Worm (Caenorhabditis elegans) whole organism, L4 larva: ENCODE results near the gene F59D12.5.

ENCODE experiments used
- F37D6.2 ChIP-seq: sonication (generic microtip); optimal IDR thresholded peaks from 2 replicates; lab custom pipeline; 2016; ENCODE audit warnings: mild to moderate bottlenecking, missing genetic modification characterization, missing compliant biosample characterization
- F44E2.7 ChIP-seq: fragments of 200-800 bp; sonication (Bioruptor generic); IDR thresholded peaks from 2 replicates; pipeline ENCODE4 v2.1.2; 2022; ENCODE audit warnings: missing genetic modification characterization, missing compliant biosample characterization
- T20F7.1 ChIP-seq: fragments of 200-800 bp; sonication (Bioruptor generic); optimal IDR thresholded peaks from 2 replicates; lab custom pipeline; 2018; ENCODE audit warnings: mild to moderate bottlenecking, missing genetic modification characterization, missing compliant biosample characterization
- Y105C5A.15 ChIP-seq: fragments of 200-800 bp; sonication (Bioruptor generic); IDR thresholded peaks from 2 replicates; pipeline ENCODE4 v1.3.6; 2022; ENCODE audit warnings: missing genetic modification characterization, missing compliant biosample characterization
- ZK337.2 ChIP-seq: fragments of 200-800 bp; sonication (Bioruptor generic); IDR thresholded peaks from 2 replicates; pipeline ENCODE4 v1.3.6; 2022; ENCODE audit warnings: missing genetic modification reagents, missing genetic modification characterization, missing compliant biosample characterization
- aha-1 ChIP-seq: fragments of 150-350 bp; peaks from one replicate; lab custom pipeline; 2014; ENCODE audit warnings: missing biosample characterization, missing genetic modification characterization
- aly-2 ChIP-seq: sonication (generic microtip); optimal IDR thresholded peaks from 2 replicates; lab custom pipeline; 2018; ENCODE audit warnings: missing biosample characterization, missing genetic modification characterization
- attf-4 ChIP-seq: sonication (generic microtip); optimal IDR thresholded peaks from 3 replicates; lab custom pipeline; 2017; ENCODE audit warnings: missing biosample characterization, missing genetic modification characterization
- ceh-20 ChIP-seq: fragments of 200-800 bp; sonication (Bioruptor generic); IDR thresholded peaks from 2 replicates; pipeline ENCODE4 v1.3.6; 2022; ENCODE audit warnings: missing genetic modification reagents, missing genetic modification characterization, missing compliant biosample characterization
- ceh-28 ChIP-seq: fragments of 150-350 bp; optimal IDR thresholded peaks from 2 replicates; lab custom pipeline; 2014; ENCODE audit warnings: missing biosample characterization, missing genetic modification reagents, missing genetic modification characterization
- ceh-32 ChIP-seq: sonication (generic microtip); optimal IDR thresholded peaks from 2 replicates; lab custom pipeline; 2016; ENCODE audit warnings: mild to moderate bottlenecking, missing genetic modification characterization, missing compliant biosample characterization; ENCODE audit not compliant: poor library complexity
- ceh-62 ChIP-seq: sonication (generic microtip); optimal IDR thresholded peaks from 2 replicates; lab custom pipeline; 2017; ENCODE audit warnings: missing biosample characterization, missing genetic modification characterization
- ctbp-1 ChIP-seq: fragments of 200-800 bp; sonication (Bioruptor generic); IDR thresholded peaks from 2 replicates; pipeline ENCODE4 v1.3.6; 2022; ENCODE audit warnings: missing genetic modification reagents, missing genetic modification characterization, missing compliant biosample characterization
- daf-12 ChIP-seq: fragments of 150-350 bp; optimal IDR thresholded peaks from 2 replicates; lab custom pipeline; 2014; ENCODE audit warnings: missing biosample characterization, missing genetic modification reagents, missing genetic modification characterization
- daf-8 ChIP-seq: fragments of 200-800 bp; sonication (Bioruptor generic); IDR thresholded peaks from 2 replicates; pipeline ENCODE4 v1.3.6; 2022; ENCODE audit warnings: missing genetic modification characterization, missing compliant biosample characterization
- dmd-8 ChIP-seq: fragments of 200-800 bp; sonication (Bioruptor generic); IDR thresholded peaks from 2 replicates; pipeline ENCODE4 v1.3.6; 2022; ENCODE audit warnings: missing genetic modification characterization, missing compliant biosample characterization
- dmd-9 ChIP-seq: fragments of 200-800 bp; sonication (Bioruptor generic); IDR thresholded peaks from 2 replicates; pipeline ENCODE4 v1.3.6; 2022; ENCODE audit warnings: missing genetic modification reagents, missing genetic modification characterization, missing compliant biosample characterization
- duxl-1 ChIP-seq: sonication (generic microtip); optimal IDR thresholded peaks from 2 replicates; lab custom pipeline; 2016; ENCODE audit warnings: mild to moderate bottlenecking, missing genetic modification characterization, moderate library complexity, missing compliant biosample characterization; ENCODE audit not compliant: poor library complexity
- egl-27 ChIP-seq: sonication (generic microtip); optimal IDR thresholded peaks from 3 replicates; lab custom pipeline; 2017; ENCODE audit warnings: missing biosample characterization, missing genetic modification reagents, missing genetic modification characterization
- fkh-10 ChIP-seq: fragments of 150-350 bp; optimal IDR thresholded peaks from 2 replicates; lab custom pipeline; 2014; ENCODE audit warnings: missing biosample characterization, missing genetic modification reagents, missing genetic modification characterization
- fos-1 ChIP-seq: fragments of 150-350 bp; optimal IDR thresholded peaks from 2 replicates; lab custom pipeline; 2014; ENCODE audit warnings: missing biosample characterization, missing genetic modification characterization
- gei-8 ChIP-seq: fragments of 200-800 bp; sonication (Bioruptor generic); optimal IDR thresholded peaks from 2 replicates; lab custom pipeline; 2018; ENCODE audit warnings: mild to moderate bottlenecking, missing genetic modification characterization, missing compliant biosample characterization
- lim-7 ChIP-seq: fragments of 200-800 bp; sonication (Bioruptor generic); IDR thresholded peaks from 2 replicates; pipeline ENCODE4 v1.3.6; 2022; ENCODE audit warnings: missing genetic modification characterization, missing compliant biosample characterization
- lin-13 ChIP-seq: fragments of 150-350 bp; optimal IDR thresholded peaks from 2 replicates; lab custom pipeline; 2014; ENCODE audit warnings: missing biosample characterization, missing genetic modification reagents, missing genetic modification characterization
- lin-15B ChIP-seq: fragments of 150-350 bp; sonication (generic microtip); optimal IDR thresholded peaks from 3 replicates; lab custom pipeline; 2014; ENCODE audit warnings: missing biosample characterization, missing genetic modification characterization
- lin-39 ChIP-seq: fragments of 150-350 bp; optimal IDR thresholded peaks from 2 replicates; lab custom pipeline; 2014; ENCODE audit warnings: missing biosample characterization, missing genetic modification reagents, missing genetic modification characterization
- lsy-2 ChIP-seq, 2 experiments: fragments of 150-350 bp in 1 of 2; sonication (generic microtip) in 1 of 2; optimal IDR thresholded peaks; 2 replicates each; lab custom pipeline; 2014 to 2017; ENCODE audit warnings: missing biosample characterization in 2 of 2, missing genetic modification characterization in 2 of 2
- madf-9 ChIP-seq: fragments of 200-800 bp; sonication (Bioruptor generic); conservative IDR thresholded peaks from 2 replicates; pipeline ENCODE4 v1.3.6; 2022; ENCODE audit warnings: missing genetic modification reagents, missing genetic modification characterization, missing compliant biosample characterization
- mdl-1 ChIP-seq, 2 experiments: fragments of 150-350 bp in 1 of 2; sonication (generic microtip) in 1 of 2; optimal IDR thresholded peaks; 2 replicates each; lab custom pipeline; 2014 to 2017; ENCODE audit warnings: missing biosample characterization in 2 of 2, missing genetic modification characterization in 2 of 2
- mep-1 ChIP-seq: fragments of 150-350 bp; sonication (generic microtip); optimal IDR thresholded peaks from 3 replicates; lab custom pipeline; 2014; ENCODE audit warnings: missing biosample characterization, missing genetic modification characterization
- mxl-2 ChIP-seq: fragments of 200-800 bp; sonication (Bioruptor generic); conservative IDR thresholded peaks from 2 replicates; pipeline ENCODE4 v1.3.6; 2022; ENCODE audit warnings: missing genetic modification reagents, missing genetic modification characterization, missing compliant biosample characterization
- nhr-102 ChIP-seq: sonication (generic microtip); optimal IDR thresholded peaks from 2 replicates; lab custom pipeline; 2016; ENCODE audit warnings: mild to moderate bottlenecking, missing genetic modification characterization, moderate library complexity, missing compliant biosample characterization
- nhr-25 ChIP-seq: sonication (generic microtip); optimal IDR thresholded peaks from 2 replicates; lab custom pipeline; 2017; ENCODE audit warnings: missing genetic modification characterization, mild to moderate bottlenecking, missing compliant biosample characterization, antibody characterized with exemption, moderate library complexity, borderline replicate concordance; ENCODE audit not compliant: insufficient read depth
- nhr-6 ChIP-seq: fragments of 150-350 bp; optimal IDR thresholded peaks from 2 replicates; lab custom pipeline; 2014; ENCODE audit warnings: missing biosample characterization, missing genetic modification characterization
- nhr-76 ChIP-seq: fragments of 150-350 bp; optimal IDR thresholded peaks from 2 replicates; lab custom pipeline; 2014; ENCODE audit warnings: missing biosample characterization, missing genetic modification characterization
- pha-4 ChIP-seq, 2 experiments: fragments of 150-350 bp in 1 of 2; fragments of 200-800 bp in 1 of 2; sonication (Bioruptor generic) in 1 of 2; IDR thresholded peaks in 1 of 2; optimal IDR thresholded peaks in 1 of 2; 2 replicates each; pipeline versions ENCODE4 v1.3.6 to Lab custom; 2014 to 2022; ENCODE audit warnings: missing genetic modification characterization in 2 of 2, missing genetic modification reagents in 2 of 2, missing biosample characterization in 1 of 2, missing compliant biosample characterization in 1 of 2
- pqm-1 ChIP-seq: sonication (generic microtip); optimal IDR thresholded peaks from 2 replicates; lab custom pipeline; 2017; ENCODE audit warnings: missing biosample characterization, missing genetic modification characterization
- rbr-2 ChIP-seq: sonication (generic microtip); optimal IDR thresholded peaks from 2 replicates; lab custom pipeline; 2016; ENCODE audit warnings: missing genotype, missing genetic modification characterization, missing compliant biosample characterization
- snpc-1.2 ChIP-seq: fragments of 200-800 bp; sonication (Bioruptor generic); IDR thresholded peaks from 2 replicates; pipeline ENCODE4 v1.3.6; 2022; ENCODE audit warnings: missing genetic modification reagents, missing genetic modification characterization, missing compliant biosample characterization
- tra-1 ChIP-seq: fragments of 200-800 bp; sonication (Bioruptor generic); IDR thresholded peaks from 2 replicates; pipeline ENCODE4 v1.3.6; 2022; ENCODE audit warnings: missing genetic modification reagents, missing genetic modification characterization, missing compliant biosample characterization
- unc-39 ChIP-seq: sonication (generic microtip); optimal IDR thresholded peaks from 2 replicates; lab custom pipeline; 2017; ENCODE audit warnings: missing biosample characterization, missing genetic modification characterization
- unc-62 ChIP-seq, 3 experiments: fragments of 150-350 bp in 1 of 3; sonication (generic microtip); optimal IDR thresholded peaks in 2 of 3; peaks in 1 of 3; 1 replicate in 1 of 3; 2 replicates in 2 of 3; lab custom pipeline; 2014 to 2017; ENCODE audit warnings: missing biosample characterization in 3 of 3, missing genetic modification characterization in 3 of 3, missing genetic modification reagents in 3 of 3, missing genotype in 1 of 3
- vab-7 ChIP-seq: fragments of 200-800 bp; sonication (Bioruptor generic); IDR thresholded peaks from 2 replicates; pipeline ENCODE4 v1.3.6; 2022; ENCODE audit warnings: missing genetic modification reagents, missing genetic modification characterization, missing compliant biosample characterization
- zip-2 ChIP-seq: fragments of 150-350 bp; optimal IDR thresholded peaks from 2 replicates; lab custom pipeline; 2014; ENCODE audit warnings: missing biosample characterization, missing genetic modification characterization

F59D12.5 gene

ce11 chrX:15659561-15659960, 12.4 kb upstream of the F59D12.5 start:
- TF ChIP-seq unc-62 (GFP tag; optimal IDR thresholded peaks at IDR 0.05 in 1 of 2; lab: Kevin White, UChicago) = peak in 1 of 2 experiments; percentile 44
- TF ChIP-seq unc-62 (tag; optimal IDR thresholded peaks at IDR 0.05; lab: Kevin White, UChicago) = no peak
- TF ChIP-seq egl-27 (tag; lab: Kevin White, UChicago) = no peak
- no peak for TF ChIP-seq pqm-1 (tag; lab: Kevin White, UChicago)
- peak; percentile 16 for TF ChIP-seq mep-1
- no peak for TF ChIP-seq ceh-32 (tag; lab: Kevin White, UChicago)
- TF ChIP-seq T20F7.1 (GFP tag; lab: Kevin White, UChicago) = no peak
- no peak for TF ChIP-seq nhr-102
- no peak for TF ChIP-seq ceh-20 (GFP tag; lab: Robert Waterston, UW)
- peak; percentile 58 for TF ChIP-seq fkh-10 (GFP tag; lab: Kevin White, UChicago)
- TF ChIP-seq mxl-2 = no peak
- no peak for TF ChIP-seq ceh-62 (tag; lab: Kevin White, UChicago)
- no peak for TF ChIP-seq mdl-1 (tag; optimal IDR thresholded peaks at IDR 0.05; lab: Kevin White, UChicago)
- TF ChIP-seq lin-13 (GFP tag; lab: Kevin White, UChicago) = no peak
- TF ChIP-seq ceh-28 (tag; lab: Kevin White, UChicago) = no peak
- TF ChIP-seq, all 104 proteins: peak for 3

- TF ChIP-seq unc-62 (GFP tag; optimal IDR thresholded peaks at IDR 0.05 in 1 of 2; lab: Kevin White, UChicago) (peak in 1 of 2 experiments; percentile 29), unc-62 (tag; optimal IDR thresholded peaks at IDR 0.05; lab: Kevin White, UChicago) (no peak), daf-8 (no peak)
- TF ChIP-seq, all 104 proteins: peak for 1
These were observed 10.6 kb upstream of the F59D12.5 start for ce11 chrX:15657773-15658172.

ce11 chrX:15655623-15656022, 8.5 kb upstream of the F59D12.5 start:
- TF ChIP-seq F44E2.7 (no peak), vab-7 (GFP tag; lab: Robert Waterston, UW) (no peak), dmd-9 (no peak), rbr-2 (tag; lab: Kevin White, UChicago) (no peak), madf-9 (GFP tag; lab: Robert Waterston, UW) (no peak), lim-7 (GFP tag; lab: Robert Waterston, UW) (no peak), snpc-1.2 (GFP tag; lab: Robert Waterston, UW) (no peak), nhr-76 (no peak), unc-39 (tag; lab: Kevin White, UChicago) (no peak), nhr-25 (tag; lab: Kevin White, UChicago) (no peak), fkh-10 (GFP tag; lab: Kevin White, UChicago) (no peak), F37D6.2 (tag; lab: Kevin White, UChicago) (no peak), tra-1 (GFP tag; lab: Robert Waterston, UW) (no peak), duxl-1 (tag; lab: Kevin White, UChicago) (no peak), daf-12 (no peak)

ce11 chrX:15654969-15655368, 7.8 kb upstream of the F59D12.5 start:
- no peak for TF ChIP-seq zip-2
- no peak for TF ChIP-seq lin-15B
- no peak for TF ChIP-seq aly-2 (tag; lab: Kevin White, UChicago)
- no peak for TF ChIP-seq fos-1 (tag; lab: Kevin White, UChicago)
- TF ChIP-seq aha-1 (tag; lab: Kevin White, UChicago) = peak; percentile 58

- TF ChIP-seq Y105C5A.15 (GFP tag; lab: Robert Waterston, UW) = no peak
- TF ChIP-seq pha-4 (GFP tag; IDR thresholded peaks at IDR 0.05; lab: Robert Waterston, UW) = no peak
- TF ChIP-seq pha-4 (tag; optimal IDR thresholded peaks at IDR 0.05; lab: Kevin White, UChicago) = no peak
- TF ChIP-seq mxl-2 = no peak
- TF ChIP-seq ctbp-1 (GFP tag; lab: Robert Waterston, UW) = 0 out of 2 replicates have a peak, but pooled peaks have one; percentile 19
- no peak for TF ChIP-seq ZK337.2 (GFP tag; lab: Robert Waterston, UW)
- TF ChIP-seq lin-13 (GFP tag; lab: Kevin White, UChicago) = no peak
- TF ChIP-seq lin-39 = no peak
- TF ChIP-seq nhr-6 (tag; lab: Kevin White, UChicago) = no peak
- TF ChIP-seq dmd-8 (GFP tag; lab: Robert Waterston, UW) = no peak
- 0 out of 2 replicates have a peak, but pooled peaks have one; percentile 12 for TF ChIP-seq snpc-1.2 (GFP tag; lab: Robert Waterston, UW)
- no peak for TF ChIP-seq attf-4 (tag; lab: Kevin White, UChicago)
- TF ChIP-seq gei-8 (GFP tag; lab: Kevin White, UChicago) = no peak
- peak; percentile 33 for TF ChIP-seq rbr-2 (tag; lab: Kevin White, UChicago)
- no peak for TF ChIP-seq lsy-2 (tag; optimal IDR thresholded peaks at IDR 0.05; lab: Kevin White, UChicago)
These were observed 6.0 kb upstream of the F59D12.5 start for ce11 chrX:15653196-15653595.
